Fruit fly (Drosophila melanogaster) Kc167 (cell line): ENCODE measurements around the gene bumpel.

Source experiments
- Myc ChIP-seq: fragments of >200 bp; optimal IDR thresholded peaks from 2 replicates; lab custom pipeline; 2017; ENCODE audit warnings: missing external identifiers
- Sin3A ChIP-seq: fragments of >200 bp; optimal IDR thresholded peaks from 2 replicates; lab custom pipeline; 2018; ENCODE audit warnings: missing external identifiers
- h ChIP-seq: fragments of >200 bp; optimal IDR thresholded peaks from 3 replicates; lab custom pipeline; 2018; ENCODE audit warnings: missing external identifiers
- insv ChIP-seq: fragments of >200 bp; optimal IDR thresholded peaks from 3 replicates; lab custom pipeline; 2018; ENCODE audit warnings: missing external identifiers
- psq ChIP-seq: fragments of >200 bp; optimal IDR thresholded peaks from 2 replicates; lab custom pipeline; 2017; ENCODE audit warnings: missing external identifiers
- ttk ChIP-seq: sonication (Bioruptor generic); optimal IDR thresholded peaks from 2 replicates; lab custom pipeline; 2017; ENCODE audit warnings: missing external identifiers

Gene bumpel

DNA sequence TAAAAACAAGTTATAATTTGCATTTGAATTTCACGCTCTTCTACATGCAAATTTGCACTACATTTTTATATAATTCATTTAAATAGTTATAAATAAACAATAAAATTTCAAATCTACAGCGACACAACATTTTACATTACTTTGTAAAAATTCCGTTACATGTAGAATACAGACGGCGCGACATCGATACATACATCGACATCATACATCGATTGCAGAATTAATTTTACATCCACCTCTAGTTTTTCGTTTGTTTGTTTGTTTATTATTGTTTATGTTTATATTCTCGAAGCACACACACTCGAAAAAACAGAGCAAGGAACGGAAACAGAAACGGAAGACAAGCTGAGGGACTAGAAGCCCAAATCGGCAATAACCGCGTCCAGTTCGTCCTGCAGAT, 19.1 kb upstream of the bumpel start, which contains the start of gene CG17230:
Gene CG17230, plus strand, starts transcription at position 258 of the 400 bp plus-strand sequence.
- no peak for TF ChIP-seq insv (lab: Kevin White, UChicago)
- no peak for TF ChIP-seq ttk (lab: Kevin White, UChicago)
- TF ChIP-seq psq (lab: Kevin White, UChicago), result no peak
- no peak for TF ChIP-seq Sin3A (lab: Kevin White, UChicago)
- TF ChIP-seq Myc (lab: Kevin White, UChicago), result no peak
- TF ChIP-seq h, result no peak

dm6 chr3R:11435537-11436234, 17.2 kb upstream of the bumpel start, which contains the start of the genes Exd2 and CG5281:
TSS of gene Exd2 (minus strand) at chr3R:11435703.
TSS of gene CG5281 (plus strand) at chr3R:11435850.
- TF ChIP-seq Myc (lab: Kevin White, UChicago), result no peak
- no peak for TF ChIP-seq Sin3A (lab: Kevin White, UChicago)
- TF ChIP-seq h, result no peak
- no peak for TF ChIP-seq insv (lab: Kevin White, UChicago)
- no peak for TF ChIP-seq psq (lab: Kevin White, UChicago)
- TF ChIP-seq ttk (lab: Kevin White, UChicago), result no peak

DNA sequence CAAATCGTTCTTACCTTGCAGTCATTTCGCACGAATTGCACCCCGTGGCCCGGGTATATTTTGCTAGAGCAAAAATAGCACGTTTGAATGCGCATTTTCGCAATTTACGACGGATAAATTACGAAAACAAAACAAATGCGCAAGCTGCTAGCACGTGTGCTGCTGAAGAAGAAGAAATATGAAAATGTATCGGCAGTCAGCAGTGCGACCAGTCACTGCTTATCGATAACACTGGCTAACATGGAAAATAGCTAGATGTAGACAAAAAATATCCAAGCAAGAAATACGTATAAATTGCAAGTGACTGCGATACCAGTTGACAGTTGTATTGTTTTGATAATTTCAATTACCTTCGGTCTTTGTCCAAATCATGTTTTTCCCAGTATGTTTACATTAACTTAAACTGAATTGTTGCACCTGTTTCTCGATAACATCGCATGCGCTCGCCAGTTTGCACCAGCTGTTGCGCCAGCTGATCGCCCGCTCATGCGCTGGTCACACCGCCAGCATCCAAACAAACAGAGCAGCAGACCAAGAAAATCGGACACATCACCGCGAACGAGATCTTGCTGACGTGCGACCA, 13.0 kb upstream of the bumpel start, which contains the start of the genes RpL24-like and CG5276:
Gene RpL24-like, minus strand, starts transcription at position 188 of the 583 bp plus-strand sequence.
Gene CG5276, plus strand, starts transcription at position 344 of the 583 bp plus-strand sequence.
- TF ChIP-seq ttk (lab: Kevin White, UChicago) (no peak), Sin3A (lab: Kevin White, UChicago) (no peak), insv (lab: Kevin White, UChicago) (no peak), psq (lab: Kevin White, UChicago) (no peak), Myc (lab: Kevin White, UChicago) (no peak), h (no peak)

dm6 chr3R:11430307-11430706, 11.8 kb upstream of the bumpel start:
- TF ChIP-seq Myc (lab: Kevin White, UChicago) (no peak), h (no peak), ttk (lab: Kevin White, UChicago) (no peak), insv (lab: Kevin White, UChicago) (no peak), Sin3A (lab: Kevin White, UChicago) (no peak), psq (lab: Kevin White, UChicago) (no peak)

- no peak for TF ChIP-seq insv (lab: Kevin White, UChicago)
- no peak for TF ChIP-seq psq (lab: Kevin White, UChicago)
- TF ChIP-seq h, result no peak
Observed at dm6 chr3R:11429814-11430213, 11.3 kb upstream of the bumpel start, which contains the start of gene Dtd. TSS of gene Dtd (plus strand) at chr3R:11430061.

DNA sequence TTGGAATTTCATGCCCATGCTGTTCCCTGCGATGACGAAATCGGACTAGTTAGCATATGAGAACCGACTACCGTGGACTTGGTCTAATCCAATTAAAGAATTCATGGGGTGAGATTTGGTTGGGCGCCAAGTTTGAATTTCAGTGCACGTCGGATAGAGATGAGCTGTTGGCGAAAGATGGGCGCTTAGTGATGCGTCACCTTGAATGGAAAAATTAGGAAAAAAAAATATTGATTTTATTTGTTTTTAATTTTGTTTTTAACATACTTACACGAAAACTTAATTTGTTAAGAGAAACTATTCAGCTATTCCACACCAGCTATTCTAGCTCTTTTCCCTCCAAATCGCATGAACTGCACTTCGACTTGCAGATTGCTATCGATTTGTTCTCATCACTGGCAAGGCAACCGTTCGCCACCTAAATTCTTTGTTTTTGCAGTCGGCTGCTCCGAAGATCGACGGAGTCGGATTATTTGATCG, 3.2 kb upstream of the bumpel start, which contains the start of the genes ninaG and Sptz:
Gene ninaG, minus strand, starts transcription at position 51 of the 480 bp plus-strand sequence.
Gene Sptz, plus strand, starts transcription at position 450 of the 480 bp plus-strand sequence.
- TF ChIP-seq Myc (lab: Kevin White, UChicago), result no peak

DNA sequence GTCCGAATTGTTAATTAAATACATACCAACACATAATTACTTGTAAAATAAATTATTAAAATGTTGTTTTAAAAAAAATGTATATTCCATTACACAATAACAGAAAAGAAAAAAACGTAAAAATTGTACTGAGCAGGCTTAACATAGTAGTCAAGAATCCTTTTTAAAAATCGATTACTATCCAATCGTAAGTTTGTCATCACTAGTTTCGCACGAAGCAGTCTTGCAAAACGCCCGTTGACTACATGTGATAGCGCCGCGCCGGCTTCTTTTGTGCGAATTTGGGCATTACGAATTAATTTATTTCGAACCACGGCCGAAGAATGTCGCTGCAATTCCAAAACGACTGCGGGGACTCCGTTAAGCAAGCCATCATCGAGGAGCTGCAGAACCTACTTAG, 6.1 kb downstream of the bumpel start, which contains the start of gene Ipo9:
Gene Ipo9, plus strand, starts transcription at position 152 of the 400 bp plus-strand sequence.
- TF ChIP-seq psq (lab: Kevin White, UChicago) (no peak), h (no peak), insv (lab: Kevin White, UChicago) (no peak), Sin3A (lab: Kevin White, UChicago) (no peak)

DNA sequence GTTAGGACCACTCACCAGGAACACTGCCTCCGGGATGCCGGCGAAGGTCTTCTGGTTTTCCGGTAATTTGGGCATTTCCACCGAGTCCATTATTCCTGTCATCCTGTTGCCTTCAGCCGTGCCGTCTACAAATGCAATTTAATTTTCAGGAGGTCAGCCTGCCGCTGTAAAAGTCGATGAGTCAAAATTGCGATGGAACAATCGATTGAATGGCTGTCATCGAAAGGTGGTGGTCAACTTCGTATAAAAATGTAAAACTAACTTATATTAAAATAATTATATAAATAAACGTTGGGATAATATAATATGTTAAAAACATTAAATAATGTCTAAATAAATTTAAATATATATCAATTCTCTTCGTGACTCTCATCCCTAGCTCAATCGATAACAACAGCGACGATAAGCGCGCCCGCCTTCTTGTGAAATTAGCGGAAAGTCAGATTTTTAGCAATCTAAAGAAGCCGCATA, 8.8 kb downstream of the bumpel start, which contains the start of the genes mgr and Irbp:
Gene mgr, minus strand, starts transcription at position 209 of the 471 bp plus-strand sequence.
Gene Irbp, plus strand, starts transcription at position 381 of the 471 bp plus-strand sequence.
- no peak for TF ChIP-seq Myc (lab: Kevin White, UChicago)
- TF ChIP-seq Sin3A (lab: Kevin White, UChicago), result no peak
- no peak for TF ChIP-seq psq (lab: Kevin White, UChicago)
- TF ChIP-seq insv (lab: Kevin White, UChicago), result no peak
- TF ChIP-seq ttk (lab: Kevin White, UChicago), result no peak
- TF ChIP-seq h, result no peak

dm6 chr3R:11407733-11408134, 10.7 kb downstream of the bumpel start, which contains the start of gene mRpL40:
TSS of gene mRpL40 (plus strand) at chr3R:11407918.
- TF ChIP-seq h (no peak), psq (lab: Kevin White, UChicago) (no peak), Sin3A (lab: Kevin White, UChicago) (no peak), insv (lab: Kevin White, UChicago) (no peak), Myc (lab: Kevin White, UChicago) (no peak), ttk (lab: Kevin White, UChicago) (no peak)

dm6 chr3R:11402894-11403293, 15.6 kb downstream of the bumpel start:
- TF ChIP-seq ttk (lab: Kevin White, UChicago), result no peak
- TF ChIP-seq insv (lab: Kevin White, UChicago), result no peak
- TF ChIP-seq psq (lab: Kevin White, UChicago), result no peak
- no peak for TF ChIP-seq Sin3A (lab: Kevin White, UChicago)
- no peak for TF ChIP-seq h
- TF ChIP-seq Myc (lab: Kevin White, UChicago), result no peak

DNA sequence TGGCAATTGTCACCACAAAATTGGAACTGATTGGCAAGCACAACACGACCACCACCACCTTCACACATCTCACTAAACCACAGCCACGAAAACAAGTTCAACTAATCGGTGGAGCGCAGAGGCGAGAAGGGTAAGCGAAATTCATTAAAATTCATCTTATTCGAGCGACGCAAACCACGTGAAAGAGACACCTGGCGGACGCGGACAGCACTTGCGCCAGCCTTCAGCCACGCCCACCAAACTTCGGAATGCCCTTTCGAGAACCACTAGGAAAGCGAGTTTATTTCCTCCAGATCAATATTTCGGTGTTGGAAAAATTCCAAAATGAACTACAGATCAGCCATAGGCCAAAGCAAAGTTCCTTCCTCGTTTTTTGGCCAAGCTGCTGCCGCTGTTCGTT, 22.9 kb downstream of the bumpel start:
- no peak for TF ChIP-seq h
- TF ChIP-seq Sin3A (lab: Kevin White, UChicago), result no peak
- TF ChIP-seq Myc (lab: Kevin White, UChicago), result no peak
- TF ChIP-seq ttk (lab: Kevin White, UChicago), result no peak
- TF ChIP-seq insv (lab: Kevin White, UChicago), result no peak
- TF ChIP-seq psq (lab: Kevin White, UChicago), result no peak
